Fruit fly (Drosophila melanogaster) Kc167 (cell line): ENCODE measurements around the gene Or10a.

Experiments
- Sin3A ChIP-seq: fragments of >200 bp; optimal IDR thresholded peaks from 2 replicates; lab custom pipeline; 2018; ENCODE audit warnings: missing external identifiers
- insv ChIP-seq: fragments of >200 bp; optimal IDR thresholded peaks from 3 replicates; lab custom pipeline; 2018; ENCODE audit warnings: missing external identifiers
- psq ChIP-seq: fragments of >200 bp; optimal IDR thresholded peaks from 2 replicates; lab custom pipeline; 2017; ENCODE audit warnings: missing external identifiers

DNA sequence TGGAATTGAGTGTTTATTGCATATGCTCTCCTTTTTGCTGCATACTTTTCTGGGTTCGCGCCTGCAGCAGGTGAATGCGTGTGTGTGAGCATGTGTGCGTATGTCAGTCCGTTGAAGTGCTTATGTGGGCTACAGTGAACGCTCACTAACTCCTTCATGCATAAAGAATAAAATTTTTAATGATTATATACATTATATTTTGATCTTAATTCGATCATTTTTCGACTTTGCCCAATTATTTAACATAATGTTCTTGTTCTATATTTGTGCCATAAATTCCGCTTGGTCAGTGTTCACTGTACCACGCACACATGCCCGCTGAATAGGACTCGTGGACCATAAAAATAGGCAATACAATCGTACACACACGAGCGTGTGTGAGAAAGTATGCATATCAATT, 46.4 kb downstream of the Or10a start:
- TF ChIP-seq Sin3A (no peak), insv (lab: Kevin White, UChicago) (no peak), psq (lab: Kevin White, UChicago) (no peak)
